Worm (Caenorhabditis elegans) whole organism, L4 larva: ENCODE data around the gene Y7A5A.5.

ENCODE experiments used
- F26F4.8 ChIP-seq: fragments of 200-800 bp; sonication (Bioruptor generic); conservative IDR thresholded peaks from 2 replicates; pipeline ENCODE4 v1.3.6; 2022; ENCODE audit warnings: missing genetic modification characterization, missing compliant biosample characterization
- T20F7.1 ChIP-seq: fragments of 200-800 bp; sonication (Bioruptor generic); optimal IDR thresholded peaks from 2 replicates; lab custom pipeline; 2018; ENCODE audit warnings: mild to moderate bottlenecking, missing genetic modification characterization, missing compliant biosample characterization
- Y48G9A.11 ChIP-seq: fragments of 200-800 bp; sonication (Bioruptor generic); IDR thresholded peaks from 2 replicates; pipeline ENCODE4 v1.3.6; 2022; ENCODE audit warnings: missing genetic modification reagents, missing genetic modification characterization, missing compliant biosample characterization
- Y75B8A.6 ChIP-seq: fragments of 200-800 bp; sonication (Bioruptor generic); IDR thresholded peaks from 2 replicates; pipeline ENCODE4 v1.3.6; 2022; ENCODE audit warnings: missing genetic modification reagents, missing genetic modification characterization, missing compliant biosample characterization
- ZK546.5 ChIP-seq, 2 experiments: sonication (generic microtip); optimal IDR thresholded peaks; 2 replicates each; lab custom pipeline; 2017; ENCODE audit warnings: missing biosample characterization in 2 of 2, missing genetic modification characterization in 2 of 2
- aly-2 ChIP-seq: sonication (generic microtip); optimal IDR thresholded peaks from 2 replicates; lab custom pipeline; 2018; ENCODE audit warnings: missing biosample characterization, missing genetic modification characterization
- ama-1 ChIP-seq: fragments of 150-350 bp; optimal IDR thresholded peaks from 2 replicates; lab custom pipeline; 2014; ENCODE audit warnings: inconsistent platforms, mixed read lengths
- ceh-32 ChIP-seq: sonication (generic microtip); optimal IDR thresholded peaks from 2 replicates; lab custom pipeline; 2016; ENCODE audit warnings: mild to moderate bottlenecking, missing genetic modification characterization, missing compliant biosample characterization; ENCODE audit not compliant: poor library complexity
- ceh-62 ChIP-seq: sonication (generic microtip); optimal IDR thresholded peaks from 2 replicates; lab custom pipeline; 2017; ENCODE audit warnings: missing biosample characterization, missing genetic modification characterization
- ceh-82 ChIP-seq: sonication (generic microtip); optimal IDR thresholded peaks from 2 replicates; lab custom pipeline; 2017; ENCODE audit warnings: missing biosample characterization, missing genetic modification characterization
- dmd-6 ChIP-seq: fragments of 200-800 bp; sonication (Bioruptor generic); IDR thresholded peaks from 2 replicates; pipeline ENCODE4 v1.3.6; 2022; ENCODE audit warnings: missing genetic modification reagents, missing genetic modification characterization, missing compliant biosample characterization
- dmd-8 ChIP-seq: fragments of 200-800 bp; sonication (Bioruptor generic); IDR thresholded peaks from 2 replicates; pipeline ENCODE4 v1.3.6; 2022; ENCODE audit warnings: missing genetic modification characterization, missing compliant biosample characterization
- duxl-1 ChIP-seq: sonication (generic microtip); optimal IDR thresholded peaks from 2 replicates; lab custom pipeline; 2016; ENCODE audit warnings: mild to moderate bottlenecking, missing genetic modification characterization, moderate library complexity, missing compliant biosample characterization; ENCODE audit not compliant: poor library complexity
- dve-1 ChIP-seq: sonication (generic microtip); optimal IDR thresholded peaks from 2 replicates; lab custom pipeline; 2017; ENCODE audit warnings: antibody characterized with exemption, mild to moderate bottlenecking, missing genetic modification characterization, missing compliant biosample characterization; ENCODE audit not compliant: insufficient read depth
- fos-1 ChIP-seq: fragments of 150-350 bp; optimal IDR thresholded peaks from 2 replicates; lab custom pipeline; 2014; ENCODE audit warnings: missing biosample characterization, missing genetic modification characterization
- hlh-30 ChIP-seq: sonication (generic microtip); optimal IDR thresholded peaks from 2 replicates; lab custom pipeline; 2017; ENCODE audit warnings: antibody characterized with exemption, mild to moderate bottlenecking, missing genetic modification characterization, missing compliant biosample characterization; ENCODE audit not compliant: insufficient read depth
- hmg-1.1 ChIP-seq: fragments of 200-800 bp; sonication (Bioruptor generic); IDR thresholded peaks from 2 replicates; pipeline ENCODE4 v1.3.6; 2022; ENCODE audit warnings: missing genetic modification reagents, missing genetic modification characterization, missing compliant biosample characterization
- jun-1 ChIP-seq: fragments of 150-350 bp; optimal IDR thresholded peaks from 2 replicates; lab custom pipeline; 2014; ENCODE audit warnings: missing biosample characterization, missing genetic modification reagents, missing genetic modification characterization
- lin-1 ChIP-seq: fragments of 200-800 bp; sonication (Bioruptor generic); IDR thresholded peaks from 2 replicates; pipeline ENCODE4 v1.3.6; 2022; ENCODE audit warnings: missing genetic modification reagents, missing genetic modification characterization, missing compliant biosample characterization
- lin-39 ChIP-seq: fragments of 150-350 bp; optimal IDR thresholded peaks from 2 replicates; lab custom pipeline; 2014; ENCODE audit warnings: missing biosample characterization, missing genetic modification reagents, missing genetic modification characterization
- lir-3 ChIP-seq: sonication (generic microtip); optimal IDR thresholded peaks from 2 replicates; lab custom pipeline; 2016; ENCODE audit warnings: mild to moderate bottlenecking, missing genetic modification characterization, missing compliant biosample characterization
- lsy-2 ChIP-seq, 2 experiments: fragments of 150-350 bp in 1 of 2; sonication (generic microtip) in 1 of 2; optimal IDR thresholded peaks; 2 replicates each; lab custom pipeline; 2014 to 2017; ENCODE audit warnings: missing biosample characterization in 2 of 2, missing genetic modification characterization in 2 of 2
- madf-5 ChIP-seq, 2 experiments: fragments of 200-800 bp; sonication (Bioruptor generic); IDR thresholded peaks; 2 replicates each; pipeline ENCODE4 v1.3.6; 2022; ENCODE audit warnings: missing compliant biosample characterization in 2 of 2, missing genetic modification characterization in 2 of 2
- madf-9 ChIP-seq: fragments of 200-800 bp; sonication (Bioruptor generic); conservative IDR thresholded peaks from 2 replicates; pipeline ENCODE4 v1.3.6; 2022; ENCODE audit warnings: missing genetic modification reagents, missing genetic modification characterization, missing compliant biosample characterization
- mdt-29 ChIP-seq: fragments of 200-800 bp; sonication (Bioruptor generic); IDR thresholded peaks from 2 replicates; pipeline ENCODE4 v1.3.6; 2022; ENCODE audit warnings: missing genetic modification reagents, missing genetic modification characterization, missing compliant biosample characterization
- mxl-3 ChIP-seq: fragments of 200-800 bp; sonication (Bioruptor generic); optimal IDR thresholded peaks from 2 replicates; lab custom pipeline; 2018; ENCODE audit warnings: mild to moderate bottlenecking, missing genetic modification characterization, missing compliant biosample characterization
- nhr-41 ChIP-seq: fragments of 200-800 bp; sonication (Bioruptor generic); IDR thresholded peaks from 2 replicates; pipeline ENCODE4 v1.3.6; 2022; ENCODE audit warnings: missing genetic modification reagents, missing genetic modification characterization, missing compliant biosample characterization
- nhr-42 ChIP-seq: fragments of 200-800 bp; sonication (Bioruptor generic); IDR thresholded peaks from 2 replicates; pipeline ENCODE4 v1.3.6; 2022; ENCODE audit warnings: missing genetic modification characterization, missing compliant biosample characterization
- nhr-48 ChIP-seq: sonication (generic microtip); optimal IDR thresholded peaks from 2 replicates; lab custom pipeline; 2016; ENCODE audit warnings: mild to moderate bottlenecking, missing genetic modification characterization, missing compliant biosample characterization
- nhr-77 ChIP-seq: fragments of 150-350 bp; optimal IDR thresholded peaks from 2 replicates; lab custom pipeline; 2014; ENCODE audit warnings: missing biosample characterization, missing genetic modification characterization
- pha-4 ChIP-seq, 2 experiments: fragments of 150-350 bp in 1 of 2; fragments of 200-800 bp in 1 of 2; sonication (Bioruptor generic) in 1 of 2; IDR thresholded peaks in 1 of 2; optimal IDR thresholded peaks in 1 of 2; 2 replicates each; pipeline versions ENCODE4 v1.3.6 to Lab custom; 2014 to 2022; ENCODE audit warnings: missing genetic modification characterization in 2 of 2, missing genetic modification reagents in 2 of 2, missing biosample characterization in 1 of 2, missing compliant biosample characterization in 1 of 2
- php-3 ChIP-seq: fragments of 200-800 bp; sonication (Bioruptor generic); IDR thresholded peaks from 2 replicates; pipeline ENCODE4 v1.3.6; 2022; ENCODE audit warnings: missing genetic modification reagents, missing genetic modification characterization, missing compliant biosample characterization
- rbr-2 ChIP-seq: sonication (generic microtip); optimal IDR thresholded peaks from 2 replicates; lab custom pipeline; 2016; ENCODE audit warnings: missing genotype, missing genetic modification characterization, missing compliant biosample characterization
- saeg-2 ChIP-seq: fragments of 200-800 bp; sonication (Bioruptor generic); IDR thresholded peaks from 2 replicates; pipeline ENCODE4 v1.3.6; 2022; ENCODE audit warnings: missing genetic modification reagents, missing genetic modification characterization, missing compliant biosample characterization
- skn-1 ChIP-seq: fragments of 150-350 bp; optimal IDR thresholded peaks from 2 replicates; lab custom pipeline; 2014; ENCODE audit warnings: missing biosample characterization, missing genetic modification characterization
- snpc-1.2 ChIP-seq: fragments of 200-800 bp; sonication (Bioruptor generic); IDR thresholded peaks from 2 replicates; pipeline ENCODE4 v1.3.6; 2022; ENCODE audit warnings: missing genetic modification reagents, missing genetic modification characterization, missing compliant biosample characterization
- snpc-4 ChIP-seq: fragments of 150-350 bp; optimal IDR thresholded peaks from 2 replicates; lab custom pipeline; 2014; ENCODE audit warnings: missing biosample characterization, missing genetic modification characterization
- spr-1 ChIP-seq: sonication (generic microtip); optimal IDR thresholded peaks from 2 replicates; lab custom pipeline; 2016; ENCODE audit warnings: mild to moderate bottlenecking, missing genetic modification characterization, missing compliant biosample characterization
- spr-3 ChIP-seq: fragments of 200-800 bp; sonication (Bioruptor generic); optimal IDR thresholded peaks from 2 replicates; lab custom pipeline; 2018; ENCODE audit warnings: mild to moderate bottlenecking, missing genetic modification characterization, missing compliant biosample characterization
- tag-97 ChIP-seq: fragments of 200-800 bp; sonication (Bioruptor generic); IDR thresholded peaks from 2 replicates; pipeline ENCODE4 v1.3.6; 2022; ENCODE audit warnings: missing genetic modification characterization, missing compliant biosample characterization
- unc-130 ChIP-seq: sonication (generic microtip); optimal IDR thresholded peaks from 2 replicates; lab custom pipeline; 2016; ENCODE audit warnings: missing genetic modification reagents, missing genetic modification characterization, missing compliant biosample characterization
- unc-62 ChIP-seq, 3 experiments: fragments of 150-350 bp in 1 of 3; sonication (generic microtip); optimal IDR thresholded peaks in 2 of 3; peaks in 1 of 3; 1 replicate in 1 of 3; 2 replicates in 2 of 3; lab custom pipeline; 2014 to 2017; ENCODE audit warnings: missing biosample characterization in 3 of 3, missing genetic modification characterization in 3 of 3, missing genetic modification reagents in 3 of 3, missing genotype in 1 of 3
- vab-7 ChIP-seq: fragments of 200-800 bp; sonication (Bioruptor generic); IDR thresholded peaks from 2 replicates; pipeline ENCODE4 v1.3.6; 2022; ENCODE audit warnings: missing genetic modification reagents, missing genetic modification characterization, missing compliant biosample characterization
- zag-1 ChIP-seq: fragments of 150-350 bp; optimal IDR thresholded peaks from 2 replicates; lab custom pipeline; 2014; ENCODE audit warnings: missing biosample characterization, missing genetic modification characterization
- zip-11 ChIP-seq: fragments of 200-800 bp; sonication (Bioruptor generic); IDR thresholded peaks from 2 replicates; pipeline ENCODE4 v1.3.6; 2022; ENCODE audit warnings: missing genetic modification characterization, missing compliant biosample characterization
- ztf-7 ChIP-seq: fragments of 150-350 bp; optimal IDR thresholded peaks from 2 replicates; lab custom pipeline; 2014; ENCODE audit warnings: missing biosample characterization, missing genetic modification characterization

Gene Y7A5A.5

ce11 chrX:15779503-15779902, 7.1 kb downstream of the Y7A5A.5 start (continued):
- TF ChIP-seq Y48G9A.11 (GFP tag; lab: Robert Waterston, UW) (no peak), jun-1 (tag; lab: Kevin White, UChicago) (no peak), unc-62 (GFP tag; optimal IDR thresholded peaks at IDR 0.05 in 1 of 2; lab: Kevin White, UChicago) (peak in 1 of 2 experiments; percentile 96), unc-62 (tag; optimal IDR thresholded peaks at IDR 0.05; lab: Kevin White, UChicago) (no peak), vab-7 (GFP tag; lab: Robert Waterston, UW) (no peak), skn-1 (tag; lab: Kevin White, UChicago) (no peak), ama-1 (lab: Kevin White, UChicago) (no peak), hmg-1.1 (GFP tag; lab: Robert Waterston, UW) (0 out of 2 replicates have a peak, but pooled peaks have one; percentile 31), ceh-62 (no peak), F26F4.8 (GFP tag; lab: Robert Waterston, UW) (no peak), nhr-42 (GFP tag; lab: Robert Waterston, UW) (no peak), mxl-3 (GFP tag; lab: Kevin White, UChicago) (peak; percentile 72), duxl-1 (tag; lab: Kevin White, UChicago) (no peak), php-3 (GFP tag; lab: Robert Waterston, UW) (peak; percentile 53; the same call in 1 of the 2 replicates), lir-3 (tag; lab: Kevin White, UChicago) (no peak), rbr-2 (tag; lab: Kevin White, UChicago) (no peak), saeg-2 (no peak), aly-2 (no peak)

- no peak for TF ChIP-seq unc-62 (GFP tag; optimal IDR thresholded peaks at IDR 0.05 in 1 of 2; lab: Kevin White, UChicago)
- no peak for TF ChIP-seq unc-62 (tag; optimal IDR thresholded peaks at IDR 0.05; lab: Kevin White, UChicago)
- TF ChIP-seq nhr-77, result no peak
- TF ChIP-seq lin-1, result peak; percentile 57
- 0 out of 2 replicates have a peak, but pooled peaks have one; percentile 36 for TF ChIP-seq zip-11 (GFP tag; lab: Robert Waterston, UW)
- no peak for TF ChIP-seq ceh-62
- TF ChIP-seq T20F7.1, result no peak
- TF ChIP-seq aly-2, result no peak
- no peak for TF ChIP-seq ceh-82 (tag; lab: Kevin White, UChicago)
- no peak for TF ChIP-seq mdt-29 (GFP tag; lab: Robert Waterston, UW)
- no peak for TF ChIP-seq Y48G9A.11 (GFP tag; lab: Robert Waterston, UW)
- TF ChIP-seq fos-1 (tag; lab: Kevin White, UChicago), result no peak
- no peak for TF ChIP-seq jun-1 (tag; lab: Kevin White, UChicago)
- peak; percentile 62; the same call in 1 of the 2 replicates for TF ChIP-seq pha-4 (GFP tag; IDR thresholded peaks at IDR 0.05; lab: Robert Waterston, UW)
- no peak for TF ChIP-seq pha-4 (tag; optimal IDR thresholded peaks at IDR 0.05; lab: Kevin White, UChicago)
- TF ChIP-seq spr-3, result peak; percentile 13
- TF ChIP-seq ZK546.5 (tag; optimal IDR thresholded peaks at IDR 0.05; lab: Kevin White, UChicago), result no peak
- TF ChIP-seq Y75B8A.6 (GFP tag; lab: Robert Waterston, UW), result no peak
- peak; percentile 61 for TF ChIP-seq dve-1 (tag; lab: Kevin White, UChicago)
- no peak for TF ChIP-seq saeg-2
- no peak for TF ChIP-seq zag-1 (tag; lab: Kevin White, UChicago)
- TF ChIP-seq snpc-1.2, result peak; percentile 82
- TF ChIP-seq nhr-41 (GFP tag; lab: Robert Waterston, UW), result no peak
- TF ChIP-seq unc-130 (GFP tag; lab: Kevin White, UChicago), result peak; percentile 9
- no peak for TF ChIP-seq tag-97 (GFP tag; lab: Robert Waterston, UW)
- TF ChIP-seq ztf-7 (tag; lab: Kevin White, UChicago), result no peak
- no peak for TF ChIP-seq snpc-4
- TF ChIP-seq hlh-30 (tag; lab: Kevin White, UChicago), result no peak
- peak; percentile 20 for TF ChIP-seq dmd-6
- 0 out of 2 replicates have a peak, but pooled peaks have one; percentile 33 for TF ChIP-seq dmd-8 (GFP tag; lab: Robert Waterston, UW)
- no peak for TF ChIP-seq lsy-2 (tag; optimal IDR thresholded peaks at IDR 0.05; lab: Kevin White, UChicago)
- TF ChIP-seq lir-3 (tag; lab: Kevin White, UChicago), result peak; percentile 17
- no peak for TF ChIP-seq madf-5 (GFP tag; IDR thresholded peaks at IDR 0.05; lab: Robert Waterston, UW)
- no peak for TF ChIP-seq lin-39
- no peak for TF ChIP-seq ceh-32 (tag; lab: Kevin White, UChicago)
- peak; percentile 51 for TF ChIP-seq nhr-48
- TF ChIP-seq spr-1 (tag; lab: Kevin White, UChicago), result peak; percentile 35
- TF ChIP-seq madf-9 (GFP tag; lab: Robert Waterston, UW), result no peak; the same call in 1 of the 2 replicates
Measured at ce11 chrX:15773262-15773908, 13.2 kb downstream of the Y7A5A.5 start, which contains the start of gene Y7A5A.13. Gene Y7A5A.13, plus strand, starts transcription at chrX:15773858.
